Worm (Caenorhabditis elegans) whole organism, L1 larva: Measurements from ENCODE around the gene F43C11.8.

Experiments
- F16B12.6 ChIP-seq: fragments of 150-350 bp; optimal IDR thresholded peaks from 2 replicates; lab custom pipeline; 2014; ENCODE audit warnings: missing biosample characterization, missing genetic modification characterization
- Y116A8C.19 ChIP-seq: sonication (generic microtip); optimal IDR thresholded peaks from 2 replicates; lab custom pipeline; 2016; ENCODE audit warnings: missing compliant biosample characterization, missing genetic modification characterization, borderline replicate concordance
- aly-2 ChIP-seq: fragments of 150-350 bp; optimal IDR thresholded peaks from 2 replicates; lab custom pipeline; 2014; ENCODE audit warnings: missing biosample characterization, missing genetic modification characterization
- ama-1 ChIP-seq: fragments of 150-350 bp; optimal IDR thresholded peaks from 2 replicates; lab custom pipeline; 2014
- ceh-82 ChIP-seq, 3 experiments: fragments of 150-350 bp in 1 of 3; sonication (generic microtip) in 2 of 3; optimal IDR thresholded peaks; 2 replicates each; lab custom pipeline; 2014 to 2017; ENCODE audit warnings: missing biosample characterization in 3 of 3, missing genetic modification characterization in 3 of 3
- ceh-88 ChIP-seq: fragments of 200-800 bp; sonication (Bioruptor generic); IDR thresholded peaks from 2 replicates; pipeline ENCODE4 v1.3.6; 2022; ENCODE audit warnings: missing genetic modification characterization, missing compliant biosample characterization
- dsc-1 ChIP-seq: sonication (generic microtip); optimal IDR thresholded peaks from 2 replicates; lab custom pipeline; 2016; ENCODE audit warnings: mild to moderate bottlenecking, missing genetic modification characterization, missing compliant biosample characterization
- efl-1 ChIP-seq, 4 experiments: fragments of 150-350 bp; optimal IDR thresholded peaks in 3 of 4; peaks in 1 of 4; 1 replicate in 1 of 4; 2 replicates in 3 of 4; lab custom pipeline; 2014; ENCODE audit warnings: missing biosample characterization in 2 of 4, missing genetic modification characterization in 2 of 4, missing genetic modification reagents in 2 of 4
- efl-3 ChIP-seq: fragments of 200-800 bp; sonication (Bioruptor generic); optimal IDR thresholded peaks from 2 replicates; lab custom pipeline; 2018; ENCODE audit warnings: mild to moderate bottlenecking, missing genetic modification characterization, missing compliant biosample characterization
- elt-2 ChIP-seq: sonication (generic microtip); optimal IDR thresholded peaks from 2 replicates; lab custom pipeline; 2016; ENCODE audit warnings: missing genetic modification characterization, mild to moderate bottlenecking, inconsistent platforms, missing compliant biosample characterization, missing genetic modification reagents
- elt-3 ChIP-seq, 6 experiments: fragments of 150-350 bp in 1 of 6; sonication (generic microtip); optimal IDR thresholded peaks; 2 replicates each; lab custom pipeline; 2017 to 2018; ENCODE audit warnings: missing biosample characterization in 6 of 6, missing genetic modification characterization in 6 of 6, inconsistent platforms in 1 of 6
- fkh-10 ChIP-seq: sonication (generic microtip); optimal IDR thresholded peaks from 2 replicates; lab custom pipeline; 2017; ENCODE audit warnings: missing biosample characterization, missing genetic modification reagents, missing genetic modification characterization
- fkh-8 ChIP-seq: sonication (generic microtip); optimal IDR thresholded peaks from 2 replicates; lab custom pipeline; 2016; ENCODE audit warnings: mild to moderate bottlenecking, missing genetic modification characterization, missing compliant biosample characterization
- grh-1 ChIP-seq: fragments of 200-800 bp; sonication (Bioruptor generic); IDR thresholded peaks from 2 replicates; pipeline ENCODE4 v1.3.6; 2022; ENCODE audit warnings: missing genetic modification reagents, missing genetic modification characterization, missing compliant biosample characterization
- hlh-4 ChIP-seq: sonication (generic microtip); optimal IDR thresholded peaks from 2 replicates; lab custom pipeline; 2016; ENCODE audit warnings: mild to moderate bottlenecking, missing genetic modification characterization, missing compliant biosample characterization
- irx-1 ChIP-seq: sonication (generic microtip); optimal IDR thresholded peaks from 2 replicates; lab custom pipeline; 2016; ENCODE audit warnings: missing genetic modification characterization, missing compliant biosample characterization
- lin-14 ChIP-seq: fragments of 200-800 bp; sonication (Bioruptor generic); optimal IDR thresholded peaks from 2 replicates; lab custom pipeline; 2018; ENCODE audit warnings: mild to moderate bottlenecking, missing genetic modification characterization, moderate library complexity, missing compliant biosample characterization
- lin-35 ChIP-seq, 2 experiments: fragments of 150-350 bp; optimal IDR thresholded peaks; 2 replicates each; lab custom pipeline; 2014; ENCODE audit warnings: missing biosample characterization in 2 of 2, missing genetic modification characterization in 2 of 2, missing genetic modification reagents in 2 of 2
- lin-39 ChIP-seq: fragments of 150-350 bp; optimal IDR thresholded peaks from 2 replicates; lab custom pipeline; 2014; ENCODE audit warnings: missing biosample characterization, missing genetic modification reagents, missing genetic modification characterization
- lir-3 ChIP-seq: sonication (generic microtip); optimal IDR thresholded peaks from 2 replicates; lab custom pipeline; 2016; ENCODE audit warnings: mild to moderate bottlenecking, missing genetic modification characterization, moderate library complexity, missing compliant biosample characterization; ENCODE audit not compliant: poor library complexity
- lsy-2 ChIP-seq, 2 experiments: fragments of 150-350 bp; optimal IDR thresholded peaks; 2 replicates each; lab custom pipeline; 2014; ENCODE audit warnings: missing biosample characterization in 2 of 2, missing genetic modification characterization in 2 of 2
- mab-9 ChIP-seq: fragments of 200-800 bp; sonication (Bioruptor generic); IDR thresholded peaks from 2 replicates; pipeline ENCODE4 v1.3.6; 2022; ENCODE audit warnings: missing genetic modification reagents, missing genetic modification characterization, missing compliant biosample characterization
- mdl-1 ChIP-seq, 2 experiments: fragments of 150-350 bp; optimal IDR thresholded peaks; 2 replicates each; lab custom pipeline; 2014 to 2017; ENCODE audit warnings: missing biosample characterization in 2 of 2, missing genetic modification characterization in 2 of 2, inconsistent platforms in 1 of 2
- mep-1 ChIP-seq: fragments of 150-350 bp; optimal IDR thresholded peaks from 2 replicates; lab custom pipeline; 2014; ENCODE audit warnings: missing biosample characterization, missing genetic modification characterization
- nhr-20 ChIP-seq: sonication (generic microtip); optimal IDR thresholded peaks from 2 replicates; lab custom pipeline; 2016; ENCODE audit warnings: mild to moderate bottlenecking, missing genetic modification characterization, missing compliant biosample characterization
- nhr-71 ChIP-seq: sonication (generic microtip); optimal IDR thresholded peaks from 2 replicates; lab custom pipeline; 2016; ENCODE audit warnings: mild to moderate bottlenecking, missing genetic modification characterization, moderate library complexity, missing compliant biosample characterization
- nhr-76 ChIP-seq: sonication (generic microtip); optimal IDR thresholded peaks from 2 replicates; lab custom pipeline; 2017; ENCODE audit warnings: missing biosample characterization, missing genetic modification characterization
- nhr-84 ChIP-seq: sonication (generic microtip); optimal IDR thresholded peaks from 2 replicates; lab custom pipeline; 2017; ENCODE audit warnings: missing biosample characterization, missing genetic modification characterization
- nhr-90 ChIP-seq: sonication (generic microtip); optimal IDR thresholded peaks from 2 replicates; lab custom pipeline; 2016; ENCODE audit warnings: mild to moderate bottlenecking, missing genetic modification characterization, missing compliant biosample characterization; ENCODE audit not compliant: poor library complexity
- rnt-1 ChIP-seq: sonication (generic microtip); optimal IDR thresholded peaks from 2 replicates; lab custom pipeline; 2016; ENCODE audit warnings: mild to moderate bottlenecking, missing genetic modification characterization, moderate library complexity, missing compliant biosample characterization
- snu-23 ChIP-seq: sonication (generic microtip); optimal IDR thresholded peaks from 2 replicates; lab custom pipeline; 2016; ENCODE audit warnings: missing genetic modification characterization, missing compliant biosample characterization
- tbx-2 ChIP-seq: sonication (generic microtip); optimal IDR thresholded peaks from 2 replicates; lab custom pipeline; 2016; ENCODE audit warnings: missing genetic modification characterization, missing compliant biosample characterization
- unc-30 ChIP-seq: sonication (generic microtip); optimal IDR thresholded peaks from 2 replicates; lab custom pipeline; 2017; ENCODE audit warnings: missing biosample characterization, missing genetic modification characterization
- unc-62 ChIP-seq: fragments of 150-350 bp; optimal IDR thresholded peaks from 2 replicates; lab custom pipeline; 2014; ENCODE audit warnings: missing biosample characterization, missing genetic modification reagents, missing genetic modification characterization
- unc-98 ChIP-seq: fragments of 200-800 bp; sonication (Bioruptor generic); IDR thresholded peaks from 2 replicates; pipeline ENCODE4 v1.3.6; 2022; ENCODE audit warnings: missing genetic modification characterization, missing compliant biosample characterization
- vab-15 ChIP-seq: sonication (generic microtip); optimal IDR thresholded peaks from 2 replicates; lab custom pipeline; 2017; ENCODE audit warnings: missing genotype, mild to moderate bottlenecking, missing genetic modification characterization, missing compliant biosample characterization
- zag-1 ChIP-seq: fragments of 150-350 bp; optimal IDR thresholded peaks from 2 replicates; lab custom pipeline; 2014; ENCODE audit warnings: missing biosample characterization, missing genetic modification characterization
- zip-4 ChIP-seq: fragments of 200-800 bp; sonication (Bioruptor generic); optimal IDR thresholded peaks from 2 replicates; lab custom pipeline; 2018; ENCODE audit warnings: mild to moderate bottlenecking, missing genetic modification characterization, moderate library complexity, missing compliant biosample characterization

The F43C11.8 gene

DNA sequence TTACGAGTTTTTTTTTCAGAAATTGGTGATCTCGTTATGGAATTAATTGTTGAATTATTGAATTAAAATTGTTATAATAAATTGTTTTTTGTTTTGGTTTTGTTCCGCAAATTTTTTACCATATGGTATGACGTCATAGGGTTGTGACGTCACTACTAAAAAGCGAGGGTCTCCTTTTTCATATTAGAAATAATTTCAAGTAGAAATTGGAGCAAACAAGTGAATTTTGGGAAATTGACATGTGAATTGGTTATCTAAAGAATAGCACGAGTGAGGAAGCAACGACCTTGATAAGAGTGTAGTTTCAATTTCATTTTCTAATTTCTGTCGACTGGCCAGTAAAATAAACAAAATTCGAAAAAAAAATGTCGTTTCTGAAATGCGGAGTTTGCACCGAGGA, 3.3 kb downstream of the F43C11.8 start, which contains the start of gene F43C11.7:
Gene F43C11.7 (plus strand): TSS at position 326 of the 400 bp plus-strand sequence.
- no peak for TF ChIP-seq unc-62 (GFP tag; lab: Kevin White, UChicago)
- peak in 1 of 2 experiments; percentile 20 for TF ChIP-seq lin-35 (GFP tag; optimal IDR thresholded peaks at IDR 0.05; lab: Kevin White, UChicago)
- no peak for TF ChIP-seq ceh-82 (tag; optimal IDR thresholded peaks at IDR 0.05; lab: Kevin White, UChicago)
- TF ChIP-seq unc-30 (tag; lab: Kevin White, UChicago), result no peak
- TF ChIP-seq nhr-71 (tag; lab: Kevin White, UChicago), result peak; percentile 9
- peak; percentile 73 for TF ChIP-seq elt-2
- no peak for TF ChIP-seq F16B12.6 (tag; lab: Kevin White, UChicago)
- TF ChIP-seq grh-1 (GFP tag; lab: Robert Waterston, UW), result no peak
- TF ChIP-seq nhr-20 (tag; lab: Kevin White, UChicago), result peak; percentile 30
- no peak for TF ChIP-seq efl-1 (optimal IDR thresholded peaks at IDR 0.05; lab: Kevin White, UChicago)
- peak in 1 of 2 experiments; percentile 71 for TF ChIP-seq efl-1 (GFP tag; optimal IDR thresholded peaks at IDR 0.05 in 1 of 2; lab: Kevin White, UChicago)
- TF ChIP-seq fkh-10 (GFP tag; lab: Kevin White, UChicago), result no peak
- no peak for TF ChIP-seq ceh-88 (GFP tag; lab: Robert Waterston, UW)

DNA sequence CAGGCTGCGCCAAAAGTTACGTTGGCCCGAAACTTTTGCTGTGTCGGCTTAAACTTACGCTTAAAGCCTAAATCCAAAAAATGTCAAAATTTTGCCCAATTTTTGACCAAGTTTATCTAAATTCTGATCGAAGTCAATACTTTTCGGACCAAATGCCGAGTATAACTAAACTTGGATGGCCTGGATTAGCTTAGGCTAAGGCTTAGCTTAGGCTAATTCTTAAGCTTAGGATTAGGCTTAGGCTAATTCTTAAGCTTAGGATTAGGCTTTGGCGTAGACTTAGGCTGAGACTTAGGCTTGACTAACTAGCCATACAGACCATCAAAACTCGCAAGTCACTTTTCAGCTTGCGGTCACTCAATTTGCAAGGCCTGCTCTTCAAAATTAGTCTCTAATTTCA, 3.9 kb downstream of the F43C11.8 start:
- TF ChIP-seq fkh-10 (GFP tag; lab: Kevin White, UChicago) (no peak), elt-3 (tag; optimal IDR thresholded peaks at IDR 0.05; lab: Kevin White, UChicago) (no peak), nhr-84 (tag; lab: Kevin White, UChicago) (no peak), lir-3 (no peak)

- TF ChIP-seq unc-30 (tag; lab: Kevin White, UChicago), result no peak
- no peak for TF ChIP-seq vab-15 (tag; lab: Kevin White, UChicago)
- TF ChIP-seq lin-39 (tag; lab: Kevin White, UChicago), result no peak
- TF ChIP-seq zag-1, result no peak
- peak; percentile 34 to 44 for TF ChIP-seq efl-1 (optimal IDR thresholded peaks at IDR 0.05; lab: Kevin White, UChicago)
- TF ChIP-seq efl-1 (GFP tag; optimal IDR thresholded peaks at IDR 0.05 in 1 of 2; lab: Kevin White, UChicago), result peak; percentile 18 to 20
- TF ChIP-seq lsy-2 (tag; optimal IDR thresholded peaks at IDR 0.05; lab: Kevin White, UChicago), result peak in 1 of 2 experiments; percentile 10
- TF ChIP-seq lin-35 (GFP tag; optimal IDR thresholded peaks at IDR 0.05; lab: Kevin White, UChicago), result peak; percentile 10 to 23
- TF ChIP-seq lin-14, result peak; percentile 61
- peak; percentile 6 for TF ChIP-seq snu-23 (GFP tag; lab: Kevin White, UChicago)
- TF ChIP-seq elt-2, result no peak
- no peak for TF ChIP-seq irx-1 (tag; lab: Kevin White, UChicago)
- TF ChIP-seq mep-1 (tag; lab: Kevin White, UChicago), result peak; percentile 35
- no peak for TF ChIP-seq mab-9 (GFP tag; lab: Robert Waterston, UW)
- no peak for TF ChIP-seq ama-1 (lab: Kevin White, UChicago)
- peak; percentile 78 for TF ChIP-seq rnt-1 (tag; lab: Kevin White, UChicago)
- TF ChIP-seq F16B12.6 (tag; lab: Kevin White, UChicago), result peak; percentile 4
These were observed 8.7 kb downstream of the F43C11.8 start for ce11 chrII:2340974-2341373.

ce11 chrII:2341515-2341914, 9.2 kb downstream of the F43C11.8 start, which contains the start of gene enri-1:
Gene enri-1, minus strand, starts transcription at chrII:2341615.
- no peak for TF ChIP-seq nhr-76
- no peak for TF ChIP-seq mep-1 (tag; lab: Kevin White, UChicago)
- TF ChIP-seq fkh-10 (GFP tag; lab: Kevin White, UChicago), result no peak
- no peak for TF ChIP-seq nhr-90
- no peak for TF ChIP-seq efl-3 (GFP tag; lab: Kevin White, UChicago)
- no peak for TF ChIP-seq hlh-4 (tag; lab: Kevin White, UChicago)
- no peak for TF ChIP-seq zag-1
- no peak for TF ChIP-seq unc-98 (GFP tag; lab: Robert Waterston, UW)
- no peak for TF ChIP-seq mdl-1 (tag; optimal IDR thresholded peaks at IDR 0.05; lab: Kevin White, UChicago)
- TF ChIP-seq ceh-82 (tag; optimal IDR thresholded peaks at IDR 0.05; lab: Kevin White, UChicago), result no peak
- no peak for TF ChIP-seq tbx-2 (tag; lab: Kevin White, UChicago)
- TF ChIP-seq fkh-8, result no peak
- TF ChIP-seq Y116A8C.19, result no peak
- no peak for TF ChIP-seq lsy-2 (tag; optimal IDR thresholded peaks at IDR 0.05; lab: Kevin White, UChicago)
- TF ChIP-seq zip-4 (GFP tag; lab: Kevin White, UChicago), result no peak
- TF ChIP-seq aly-2 (tag; lab: Kevin White, UChicago), result no peak
- no peak for TF ChIP-seq dsc-1 (tag; lab: Kevin White, UChicago)
